Worm (Caenorhabditis elegans): ENCODE data around the gene kin-16.

DNA sequence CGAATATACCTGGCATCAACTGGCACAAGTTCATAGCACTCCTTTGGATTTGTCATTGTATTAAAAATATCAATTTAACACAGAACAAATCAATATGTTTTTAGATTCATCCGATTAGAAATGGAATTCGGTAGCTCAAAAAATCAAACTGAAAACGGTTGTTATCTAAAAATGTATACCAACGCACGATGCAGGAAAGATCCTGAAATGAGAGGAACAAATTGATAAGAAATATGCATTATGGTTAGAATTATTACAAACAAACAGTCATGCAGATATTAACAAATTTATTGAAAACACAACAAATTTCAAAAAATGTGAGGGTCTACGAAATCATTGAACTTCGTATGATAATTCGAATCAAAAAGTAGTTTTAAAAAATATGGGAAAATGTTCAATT lies 34.1 kb upstream of the kin-16 start, which contains the start of gene T19H5.6:
- TF ChIP-seq nhr-76 (tag; optimal IDR thresholded peaks at IDR 0.05) (no peak), elt-3 (tag; optimal IDR thresholded peaks at IDR 0.05) (no peak)
